Worm (Caenorhabditis elegans): ENCODE measurements around the gene C47D12.2.

The C47D12.2 gene

ce11 chrII:11635745-11636161, 40.4 kb upstream of the C47D12.2 start (continued):
- TF ChIP-seq dve-1 (tag; optimal IDR thresholded peaks at IDR 0.05; ENCODE audit: insufficient read depth) (peak; percentile 89), snpc-4 (tag; optimal IDR thresholded peaks at IDR 0.05) (no peak), daf-19 (GFP tag; conservative IDR thresholded peaks at IDR 0.05) (no peak), snpc-1.2 (GFP tag; IDR thresholded peaks at IDR 0.05) (0 out of 2 replicates have a peak, but pooled peaks have one; percentile 28), nhr-102 (tag; optimal IDR thresholded peaks at IDR 0.05) (peak; percentile 51), php-3 (GFP tag; IDR thresholded peaks at IDR 0.05) (0 out of 2 replicates have a peak, but pooled peaks have one; percentile 45), ama-1 (optimal IDR thresholded peaks at IDR 0.05) (peak; percentile 88), nhr-77 (tag; optimal IDR thresholded peaks at IDR 0.05) (peak; percentile 90), hlh-11 (tag; optimal IDR thresholded peaks at IDR 0.05) (peak; percentile 95), nhr-111 (GFP tag; optimal IDR thresholded peaks at IDR 0.05) (no peak), mxl-2 (GFP tag; conservative IDR thresholded peaks at IDR 0.05) (0 out of 2 replicates have a peak, but pooled peaks have one; percentile 57), unc-130 (GFP tag; optimal IDR thresholded peaks at IDR 0.05) (no peak), T20F7.1 (GFP tag; optimal IDR thresholded peaks at IDR 0.05) (no peak), lim-7 (GFP tag; IDR thresholded peaks at IDR 0.05) (0 out of 2 replicates have a peak, but pooled peaks have one; percentile 4), madf-9 (GFP tag; conservative IDR thresholded peaks at IDR 0.05) (no peak; the same call in 1 of the 2 replicates), dpl-1 (GFP tag; optimal IDR thresholded peaks at IDR 0.05) (peak; percentile 32), ceh-32 (tag; optimal IDR thresholded peaks at IDR 0.05; ENCODE audit: poor library complexity) (no peak), lin-1 (GFP tag; IDR thresholded peaks at IDR 0.05) (0 out of 2 replicates have a peak, but pooled peaks have one; percentile 15), spr-3 (GFP tag; optimal IDR thresholded peaks at IDR 0.05) (no peak), lin-38 (GFP tag; IDR thresholded peaks at IDR 0.05) (peak; percentile 45; the same call in 1 of the 2 replicates), mxl-3 (GFP tag; optimal IDR thresholded peaks at IDR 0.05) (peak; percentile 78), pha-4 (GFP tag; IDR thresholded peaks at IDR 0.05) (peak; percentile 74; the same call in 1 of the 2 replicates), pha-4 (tag; optimal IDR thresholded peaks at IDR 0.05) (peak; percentile 97), daf-12 (tag; optimal IDR thresholded peaks at IDR 0.05) (no peak), nhr-76 (tag; optimal IDR thresholded peaks at IDR 0.05) (no peak), F37D6.2 (tag; optimal IDR thresholded peaks at IDR 0.05) (no peak), dmd-9 (GFP tag; IDR thresholded peaks at IDR 0.05) (peak; percentile 60; the same call in 1 of the 2 replicates), hmg-1.1 (GFP tag; IDR thresholded peaks at IDR 0.05) (peak; percentile 72), nhr-28 (tag; optimal IDR thresholded peaks at IDR 0.05) (peak; percentile 83), nhr-6 (tag; optimal IDR thresholded peaks at IDR 0.05) (peak; percentile 96), set-16 (GFP tag; IDR thresholded peaks at IDR 0.05) (peak; percentile 49), nhr-10 (tag; optimal IDR thresholded peaks at IDR 0.05) (peak; percentile 25), lsy-2 (tag; optimal IDR thresholded peaks at IDR 0.05) (peak; percentile 82 to 83), Y105C5A.15 (GFP tag; IDR thresholded peaks at IDR 0.05) (no peak), ZK337.2 (GFP tag; IDR thresholded peaks at IDR 0.05) (no peak), daf-16 (GFP tag; optimal IDR thresholded peaks at IDR 0.05) (peak in 1 of 2 experiments; percentile 48), daf-16 (tag; optimal IDR thresholded peaks at IDR 0.05) (peak; percentile 76), fkh-10 (GFP tag; optimal IDR thresholded peaks at IDR 0.05) (peak; percentile 37), sdz-12 (GFP tag; optimal IDR thresholded peaks at IDR 0.05) (no peak), ZK546.5 (tag; optimal IDR thresholded peaks at IDR 0.05) (no peak), duxl-1 (tag; optimal IDR thresholded peaks at IDR 0.05; ENCODE audit: poor library complexity) (peak; percentile 56), ceh-82 (tag; optimal IDR thresholded peaks at IDR 0.05) (no peak), ceh-44 (GFP tag; IDR thresholded peaks at IDR 0.05) (no peak), lin-15B (tag; optimal IDR thresholded peaks at IDR 0.05) (no peak), mdl-1 (tag; optimal IDR thresholded peaks at IDR 0.05) (peak; percentile 16 to 92), aha-1 (tag) (peak; percentile 96), ctbp-1 (GFP tag; IDR thresholded peaks at IDR 0.05) (0 out of 2 replicates have a peak, but pooled peaks have one; percentile 30), hif-1 (tag; optimal IDR thresholded peaks at IDR 0.05) (peak in 1 of 2 experiments; percentile 36), fos-1 (tag; optimal IDR thresholded peaks at IDR 0.05) (peak; percentile 64), nhr-237 (tag; optimal IDR thresholded peaks at IDR 0.05) (peak; percentile 9), hlh-30 (tag; optimal IDR thresholded peaks at IDR 0.05; ENCODE audit: insufficient read depth) (peak; percentile 76)
